Fruit fly (Drosophila melanogaster): Measurements from ENCODE around the gene Sc2.

DNA sequence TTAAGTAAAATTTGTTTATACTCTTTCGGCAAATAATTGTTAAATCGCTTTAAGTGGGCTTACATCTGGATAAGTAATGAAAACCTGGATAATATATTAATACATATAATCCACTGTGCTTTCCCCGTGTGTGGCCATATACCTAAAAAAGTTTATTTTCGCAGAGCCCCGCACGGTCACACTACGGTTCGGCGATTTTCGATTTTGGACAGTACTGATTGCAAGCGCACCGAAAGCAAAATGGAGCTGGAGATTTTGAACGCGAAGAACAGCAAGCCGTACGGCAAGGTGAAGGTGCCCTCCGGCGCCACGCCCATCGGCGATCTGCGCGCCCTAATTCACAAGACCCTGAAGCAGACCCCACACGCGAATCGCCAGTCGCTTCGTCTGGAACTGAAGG is at the start of gene Sc2:
- no peak for TF ChIP-seq h (optimal IDR thresholded peaks at IDR 0.05)
- no peak for TF ChIP-seq ttk (optimal IDR thresholded peaks at IDR 0.05)

Measured in Kc167 (cell line).